Fruit fly (Drosophila melanogaster) whole organism, adult: ENCODE results near the gene CG43169.

ENCODE experiments used
- CG12768 ChIP-seq: fragments of 200-800 bp; sonication (Bioruptor generic); optimal IDR thresholded peaks from 2 replicates; lab custom pipeline; 2017; ENCODE audit warnings: missing biosample characterization, missing genetic modification characterization, mild to moderate bottlenecking, moderate library complexity, missing genetic modification reagents
- CG14711 ChIP-seq: fragments of 200-800 bp; sonication (Bioruptor generic); optimal IDR thresholded peaks from 2 replicates; lab custom pipeline; 2018; ENCODE audit warnings: missing biosample characterization, mild to moderate bottlenecking, missing genetic modification characterization, moderate library complexity
- CG7045 ChIP-seq: fragments of 200-800 bp; sonication (Bioruptor generic); optimal IDR thresholded peaks from 2 replicates; lab custom pipeline; 2017; ENCODE audit warnings: missing biosample characterization, mild to moderate bottlenecking, missing genetic modification characterization
- Mnt ChIP-seq: fragments of 200-800 bp; sonication (Bioruptor generic); optimal IDR thresholded peaks from 2 replicates; lab custom pipeline; 2016; ENCODE audit warnings: missing biosample characterization, mild to moderate bottlenecking, missing genetic modification characterization
- bab1 ChIP-seq: fragments of 200-800 bp; sonication (Bioruptor generic); optimal IDR thresholded peaks from 3 replicates; lab custom pipeline; 2019; ENCODE audit warnings: missing biosample characterization, mild to moderate bottlenecking, missing genetic modification characterization, moderate library complexity
- pad ChIP-seq: fragments of 200-800 bp; sonication (Bioruptor generic); optimal IDR thresholded peaks from 3 replicates; lab custom pipeline; 2017; ENCODE audit warnings: missing biosample characterization, missing genetic modification characterization, mild to moderate bottlenecking, moderate library complexity, missing genetic modification reagents

DNA sequence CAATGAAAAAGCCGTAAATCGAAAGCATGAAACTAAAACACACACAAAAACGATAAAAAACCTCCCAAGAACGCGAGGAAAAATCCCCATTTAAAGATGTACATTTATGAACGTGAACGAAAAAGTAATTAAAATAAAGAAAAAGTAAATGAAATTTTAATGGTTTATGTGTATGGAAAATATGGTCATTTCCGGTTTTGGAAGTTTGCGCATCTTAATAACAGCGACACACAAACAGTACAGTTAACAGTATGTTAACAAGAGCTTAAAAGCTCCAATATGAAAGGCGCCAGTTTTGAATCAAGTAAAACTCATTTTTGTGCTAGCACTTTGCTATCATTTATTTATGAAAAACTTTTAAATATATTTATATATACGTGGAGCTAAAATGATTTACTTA lies 43.5 kb upstream of the CG43169 start:
- TF ChIP-seq pad (GFP tag; lab: Kevin White, UChicago): no peak
- TF ChIP-seq bab1: peak; percentile 60
- TF ChIP-seq CG7045: no peak
- no peak for TF ChIP-seq CG12768 (GFP tag; lab: Kevin White, UChicago)
- TF ChIP-seq Mnt: no peak
- TF ChIP-seq CG14711 (tag; lab: Kevin White, UChicago): no peak
